Worm (Caenorhabditis elegans) whole organism, young adult: Measurements from ENCODE around the gene col-170.

Source experiments
- B0019.2 ChIP-seq: fragments of 200-800 bp; sonication (Bioruptor generic); conservative IDR thresholded peaks from 2 replicates; pipeline ENCODE4 v1.3.6; 2022; ENCODE audit warnings: missing genetic modification reagents, missing genetic modification characterization, missing compliant biosample characterization
- B0035.1 ChIP-seq: sonication (generic microtip); optimal IDR thresholded peaks from 2 replicates; lab custom pipeline; 2016; ENCODE audit warnings: missing genetic modification characterization, mild to moderate bottlenecking, missing compliant biosample characterization, missing genotype, missing genetic modification reagents
- B0261.1 ChIP-seq: sonication (generic microtip); optimal IDR thresholded peaks from 2 replicates; lab custom pipeline; 2016; ENCODE audit warnings: mild to moderate bottlenecking, missing genetic modification characterization, moderate library complexity, missing compliant biosample characterization
- C17E4.6 ChIP-seq: fragments of 200-800 bp; sonication (Bioruptor generic); IDR thresholded peaks from 2 replicates; pipeline ENCODE4 v1.3.6; 2022; ENCODE audit warnings: missing genetic modification reagents, missing genetic modification characterization, missing compliant biosample characterization
- D2030.7 ChIP-seq: fragments of 200-800 bp; sonication (Bioruptor generic); IDR thresholded peaks from 2 replicates; pipeline ENCODE4 v1.3.6; 2022; ENCODE audit warnings: missing genetic modification reagents, missing genetic modification characterization, missing compliant biosample characterization
- F33H1.4 ChIP-seq: fragments of 200-800 bp; sonication (Bioruptor generic); IDR thresholded peaks from 2 replicates; pipeline ENCODE4 v1.3.6; 2022; ENCODE audit warnings: missing genetic modification reagents, missing genetic modification characterization, missing compliant biosample characterization
- F37B4.10 ChIP-seq: fragments of 200-800 bp; sonication (Bioruptor generic); IDR thresholded peaks from 2 replicates; pipeline ENCODE4 v1.3.6; 2022; ENCODE audit warnings: missing genetic modification characterization, missing compliant biosample characterization
- F49E8.2 ChIP-seq: sonication (generic microtip); optimal IDR thresholded peaks from 3 replicates; lab custom pipeline; 2017; ENCODE audit warnings: missing genetic modification characterization, mild to moderate bottlenecking, missing compliant biosample characterization, antibody characterized with exemption, moderate library complexity; ENCODE audit not compliant: insufficient read depth
- K11D2.4 ChIP-seq: fragments of 200-800 bp; sonication (Bioruptor generic); IDR thresholded peaks from 2 replicates; pipeline ENCODE4 v1.3.6; 2022; ENCODE audit warnings: missing genetic modification reagents, missing genetic modification characterization, missing compliant biosample characterization
- K12H6.12 ChIP-seq: fragments of 200-800 bp; sonication (Bioruptor generic); optimal IDR thresholded peaks from 2 replicates; lab custom pipeline; 2018; ENCODE audit warnings: mild to moderate bottlenecking, missing genetic modification characterization, missing compliant biosample characterization
- Y95B8A.8 ChIP-seq: fragments of 200-800 bp; sonication (Bioruptor generic); IDR thresholded peaks from 2 replicates; pipeline ENCODE4 v1.3.6; 2022; ENCODE audit warnings: missing genetic modification reagents, missing genetic modification characterization, missing compliant biosample characterization
- akir-1 ChIP-seq: fragments of 200-800 bp; sonication (Bioruptor generic); optimal IDR thresholded peaks from 2 replicates; lab custom pipeline; 2018; ENCODE audit warnings: mild to moderate bottlenecking, missing genetic modification characterization, moderate library complexity, missing compliant biosample characterization
- aptf-2 ChIP-seq: fragments of 200-800 bp; sonication (Bioruptor generic); conservative IDR thresholded peaks from 2 replicates; pipeline ENCODE4 v1.3.6; 2022; ENCODE audit warnings: missing genetic modification reagents, missing genetic modification characterization, missing compliant biosample characterization
- atf-7 ChIP-seq: sonication (generic microtip); optimal IDR thresholded peaks from 2 replicates; lab custom pipeline; 2017; ENCODE audit warnings: mild to moderate bottlenecking, missing genetic modification characterization, missing compliant biosample characterization
- attf-6 ChIP-seq: fragments of 200-800 bp; sonication (Bioruptor generic); IDR thresholded peaks from 2 replicates; pipeline ENCODE4 v1.3.6; 2022; ENCODE audit warnings: missing genetic modification reagents, missing genetic modification characterization, missing compliant biosample characterization
- cebp-1 ChIP-seq, 2 experiments: fragments of 200-800 bp in 1 of 2; sonication (Bioruptor generic) in 1 of 2; sonication (generic microtip) in 1 of 2; IDR thresholded peaks in 1 of 2; optimal IDR thresholded peaks in 1 of 2; 2 replicates each; pipeline versions ENCODE4 v1.3.6 to Lab custom; 2017 to 2022; ENCODE audit warnings: missing compliant biosample characterization in 2 of 2, missing genetic modification characterization in 2 of 2, mild to moderate bottlenecking in 1 of 2, missing genetic modification reagents in 1 of 2, moderate library complexity in 1 of 2
- ceh-58 ChIP-seq: fragments of 200-800 bp; sonication (Bioruptor generic); IDR thresholded peaks from 2 replicates; pipeline ENCODE4 v1.3.6; 2022; ENCODE audit warnings: missing genetic modification characterization, missing compliant biosample characterization
- die-1 ChIP-seq: sonication (generic microtip); optimal IDR thresholded peaks from 2 replicates; lab custom pipeline; 2016; ENCODE audit warnings: missing genotype, mild to moderate bottlenecking, missing genetic modification characterization, missing compliant biosample characterization
- dox-1 ChIP-seq: fragments of 200-800 bp; sonication (Bioruptor generic); IDR thresholded peaks from 2 replicates; pipeline ENCODE4 v1.3.6; 2022; ENCODE audit warnings: missing genetic modification reagents, missing genetic modification characterization, missing compliant biosample characterization
- efl-1 ChIP-seq: fragments of 150-350 bp; optimal IDR thresholded peaks from 2 replicates; lab custom pipeline; 2014; ENCODE audit warnings: missing biosample characterization, missing genetic modification reagents, missing genetic modification characterization
- egrh-3 ChIP-seq: fragments of 200-800 bp; sonication (Bioruptor generic); IDR thresholded peaks from 2 replicates; pipeline ENCODE4 v1.3.6; 2022; ENCODE audit warnings: missing genetic modification reagents, missing genetic modification characterization, missing compliant biosample characterization
- hlh-26 ChIP-seq: fragments of 200-800 bp; sonication (Bioruptor generic); conservative IDR thresholded peaks from 2 replicates; pipeline ENCODE4 v1.3.6; 2022; ENCODE audit warnings: missing genetic modification reagents, missing genetic modification characterization, missing compliant biosample characterization
- lag-1 ChIP-seq: fragments of 200-800 bp; sonication (Bioruptor generic); IDR thresholded peaks from 2 replicates; pipeline ENCODE4 v1.3.6; 2022; ENCODE audit warnings: missing genetic modification reagents, missing genetic modification characterization, missing compliant biosample characterization
- let-607 ChIP-seq, 2 experiments: fragments of 200-800 bp in 1 of 2; sonication (Bioruptor generic) in 1 of 2; sonication (generic microtip) in 1 of 2; optimal IDR thresholded peaks; 2 replicates each; lab custom pipeline; 2016 to 2018; ENCODE audit warnings: mild to moderate bottlenecking in 2 of 2, missing compliant biosample characterization in 2 of 2, missing genetic modification characterization in 2 of 2, moderate library complexity in 2 of 2, missing genotype in 1 of 2
- madf-10 ChIP-seq: sonication (generic microtip); optimal IDR thresholded peaks from 2 replicates; lab custom pipeline; 2016; ENCODE audit warnings: mild to moderate bottlenecking, missing genetic modification characterization, missing compliant biosample characterization
- mes-4 ChIP-seq: sonication (generic microtip); optimal IDR thresholded peaks from 2 replicates; lab custom pipeline; 2016; ENCODE audit warnings: missing genotype, missing genetic modification characterization, missing compliant biosample characterization
- mxl-1 ChIP-seq: sonication (generic microtip); optimal IDR thresholded peaks from 2 replicates; lab custom pipeline; 2016; ENCODE audit warnings: missing genetic modification characterization, missing compliant biosample characterization
- nfyb-1 ChIP-seq: fragments of 200-800 bp; sonication (Bioruptor generic); IDR thresholded peaks from 2 replicates; pipeline ENCODE4 v1.3.6; 2022; ENCODE audit warnings: missing genetic modification reagents, missing genetic modification characterization, missing compliant biosample characterization
- nhr-80 ChIP-seq: sonication (generic microtip); optimal IDR thresholded peaks from 2 replicates; lab custom pipeline; 2016; ENCODE audit warnings: missing genetic modification characterization, missing compliant biosample characterization
- pha-4 ChIP-seq: fragments of 150-350 bp; sonication (generic microtip); optimal IDR thresholded peaks from 2 replicates; lab custom pipeline; 2014; ENCODE audit warnings: missing biosample characterization, missing genetic modification reagents, missing genetic modification characterization
- rcor-1 ChIP-seq: fragments of 200-800 bp; sonication (Bioruptor generic); IDR thresholded peaks from 2 replicates; pipeline ENCODE4 v1.3.6; 2022; ENCODE audit warnings: missing genetic modification reagents, missing genetic modification characterization, missing compliant biosample characterization
- repo-1 ChIP-seq: sonication (generic microtip); optimal IDR thresholded peaks from 2 replicates; lab custom pipeline; 2017; ENCODE audit warnings: mild to moderate bottlenecking, missing genetic modification characterization, missing compliant biosample characterization
- sea-2 ChIP-seq: fragments of 200-800 bp; sonication (Bioruptor generic); IDR thresholded peaks from 2 replicates; pipeline ENCODE4 v1.3.6; 2022; ENCODE audit warnings: missing genetic modification characterization, missing compliant biosample characterization
- snpc-1.1 ChIP-seq: sonication (generic microtip); optimal IDR thresholded peaks from 2 replicates; lab custom pipeline; 2017; ENCODE audit warnings: missing genetic modification characterization, mild to moderate bottlenecking, missing compliant biosample characterization, antibody characterized with exemption, moderate library complexity, missing genotype, missing genetic modification reagents; ENCODE audit not compliant: insufficient read depth
- snpc-1.3 ChIP-seq: sonication (generic microtip); optimal IDR thresholded peaks from 2 replicates; lab custom pipeline; 2017; ENCODE audit warnings: missing genetic modification characterization, mild to moderate bottlenecking, missing compliant biosample characterization, antibody characterized with exemption, moderate library complexity, missing genotype, missing genetic modification reagents; ENCODE audit not compliant: insufficient read depth
- somi-1 ChIP-seq: fragments of 200-800 bp; sonication (Bioruptor generic); optimal IDR thresholded peaks from 2 replicates; lab custom pipeline; 2018; ENCODE audit warnings: mild to moderate bottlenecking, missing genetic modification characterization, missing compliant biosample characterization
- sptf-2 ChIP-seq: fragments of 200-800 bp; sonication (Bioruptor generic); optimal IDR thresholded peaks from 2 replicates; lab custom pipeline; 2018; ENCODE audit warnings: mild to moderate bottlenecking, missing genetic modification characterization, missing compliant biosample characterization
- tbp1 ChIP-seq: fragments of 200-800 bp; sonication (Bioruptor generic); optimal IDR thresholded peaks from 2 replicates; lab custom pipeline; 2018; ENCODE audit warnings: mild to moderate bottlenecking, missing genetic modification characterization, missing compliant biosample characterization
- unc-130 ChIP-seq: sonication (generic microtip); optimal IDR thresholded peaks from 2 replicates; lab custom pipeline; 2016; ENCODE audit warnings: missing genetic modification reagents, missing genetic modification characterization, missing compliant biosample characterization
- xnd-1 ChIP-seq: sonication (generic microtip); optimal IDR thresholded peaks from 2 replicates; lab custom pipeline; 2016; ENCODE audit warnings: missing genotype, missing genetic modification reagents, missing genetic modification characterization, missing compliant biosample characterization
- zfh-2 ChIP-seq: fragments of 200-800 bp; sonication (Bioruptor generic); conservative IDR thresholded peaks from 2 replicates; pipeline ENCODE4 v1.3.6; 2022; ENCODE audit warnings: missing genetic modification reagents, missing genetic modification characterization, missing compliant biosample characterization
- zim-3 ChIP-seq: sonication (generic microtip); optimal IDR thresholded peaks from 2 replicates; lab custom pipeline; 2017; ENCODE audit warnings: mild to moderate bottlenecking, missing genetic modification characterization, moderate library complexity, missing compliant biosample characterization
- ztf-22 ChIP-seq: fragments of 200-800 bp; sonication (Bioruptor generic); optimal IDR thresholded peaks from 2 replicates; lab custom pipeline; 2018; ENCODE audit warnings: mild to moderate bottlenecking, missing genetic modification characterization, moderate library complexity, missing compliant biosample characterization
- ztf-28 ChIP-seq: fragments of 200-800 bp; sonication (Bioruptor generic); IDR thresholded peaks from 2 replicates; pipeline ENCODE4 v1.3.6; 2022; ENCODE audit warnings: missing genetic modification reagents, missing genetic modification characterization, missing compliant biosample characterization

col-170 gene

DNA sequence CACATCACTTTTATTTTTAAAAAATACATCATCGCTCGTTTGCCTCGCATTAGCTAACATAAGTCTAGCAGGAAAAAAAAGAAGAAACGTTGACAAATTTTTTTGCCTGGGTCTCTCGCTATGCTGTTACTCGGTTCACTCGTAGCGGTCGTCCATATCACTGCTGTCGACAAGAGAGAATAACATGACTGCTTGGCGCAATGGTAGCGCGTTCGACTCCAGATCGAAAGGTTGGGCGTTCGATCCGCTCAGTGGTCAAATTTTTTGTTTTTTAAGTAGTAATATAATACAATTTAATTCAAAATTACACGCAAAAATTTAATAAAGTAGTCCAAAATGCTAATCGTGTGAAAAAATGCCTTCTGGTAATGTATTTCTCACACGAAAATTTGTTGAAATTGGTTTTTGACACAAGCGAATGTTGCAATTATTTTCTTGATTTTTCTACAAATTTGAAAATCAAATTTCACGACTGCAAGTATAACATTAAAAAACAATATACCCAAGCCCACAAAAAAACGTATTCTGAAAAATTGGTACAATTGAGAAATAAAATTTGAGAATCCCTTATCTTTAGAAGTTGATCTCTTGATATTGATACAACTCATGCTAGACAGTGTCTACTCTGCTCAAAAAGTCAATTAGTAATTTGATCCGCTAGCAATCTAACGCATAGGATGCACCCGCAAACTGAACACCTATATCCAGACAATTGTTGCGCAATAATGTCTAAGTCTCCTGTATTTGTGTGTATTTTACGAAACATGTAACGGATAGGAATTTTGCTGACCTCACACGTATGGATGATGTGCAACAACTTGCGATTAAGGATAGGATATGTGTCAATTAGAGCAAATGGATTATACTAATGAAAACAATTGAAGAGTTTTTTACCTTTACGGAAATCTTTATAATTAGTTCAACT lies 39.9 kb downstream of the col-170 start (continued):
- peak; percentile 10 for TF ChIP-seq atf-7
- TF ChIP-seq ztf-22: peak; percentile 32
- TF ChIP-seq egrh-3: no peak
- peak; percentile 56 for TF ChIP-seq mxl-1 (tag; lab: Kevin White, UChicago)
- TF ChIP-seq unc-130 (GFP tag; lab: Kevin White, UChicago): no peak
- TF ChIP-seq hlh-26: no peak
- TF ChIP-seq B0261.1: peak; percentile 97
- peak; percentile 71 for TF ChIP-seq madf-10 (tag; lab: Kevin White, UChicago)
- TF ChIP-seq repo-1 (tag; lab: Kevin White, UChicago): peak; percentile 56
- TF ChIP-seq pha-4 (tag; lab: Kevin White, UChicago): no peak
- peak; percentile 97 for TF ChIP-seq tbp1 (GFP tag; lab: Kevin White, UChicago)
- TF ChIP-seq Y95B8A.8 (GFP tag; lab: Robert Waterston, UW): no peak
- peak; percentile 58 for TF ChIP-seq somi-1 (GFP tag; lab: Kevin White, UChicago)
- TF ChIP-seq B0019.2 (GFP tag; lab: Robert Waterston, UW): no peak
- no peak for TF ChIP-seq attf-6 (GFP tag; lab: Robert Waterston, UW)
- no peak for TF ChIP-seq C17E4.6 (GFP tag; lab: Robert Waterston, UW)
- TF ChIP-seq snpc-1.3 (tag; lab: Kevin White, UChicago): peak; percentile 85
- 0 out of 2 replicates have a peak, but pooled peaks have one; percentile 26 for TF ChIP-seq K11D2.4 (GFP tag; lab: Robert Waterston, UW)
- TF ChIP-seq let-607 (tag; optimal IDR thresholded peaks at IDR 0.05; lab: Kevin White, UChicago): peak; percentile 39 to 67
- peak; percentile 13 for TF ChIP-seq nhr-80 (tag; lab: Kevin White, UChicago)
- TF ChIP-seq mes-4 (tag; lab: Kevin White, UChicago): peak; percentile 59
- TF ChIP-seq nfyb-1 (GFP tag; lab: Robert Waterston, UW): peak; percentile 88
- no peak for TF ChIP-seq efl-1 (GFP tag; lab: Kevin White, UChicago)
- no peak for TF ChIP-seq xnd-1 (tag; lab: Kevin White, UChicago)
- no peak for TF ChIP-seq zfh-2 (GFP tag; lab: Robert Waterston, UW)
- TF ChIP-seq D2030.7 (GFP tag; lab: Robert Waterston, UW): peak; percentile 66
- peak; percentile 62 for TF ChIP-seq B0035.1
- no peak for TF ChIP-seq sea-2
- TF ChIP-seq akir-1 (GFP tag; lab: Kevin White, UChicago): peak; percentile 9
- peak; percentile 47 for TF ChIP-seq K12H6.12 (tag; lab: Kevin White, UChicago)
- TF ChIP-seq snpc-1.1 (tag; lab: Kevin White, UChicago): peak; percentile 5
- no peak for TF ChIP-seq lag-1
- 0 out of 2 replicates have a peak, but pooled peaks have one; percentile 84 for TF ChIP-seq ceh-58 (GFP tag; lab: Robert Waterston, UW)
- no peak for TF ChIP-seq F37B4.10 (GFP tag; lab: Robert Waterston, UW)
- peak; percentile 53 for TF ChIP-seq rcor-1 (GFP tag; lab: Robert Waterston, UW)
- TF ChIP-seq dox-1 (GFP tag; lab: Robert Waterston, UW): no peak; the same call in 1 of the 2 replicates
- no peak for TF ChIP-seq ztf-28 (GFP tag; lab: Robert Waterston, UW)
- TF ChIP-seq zim-3 (tag; lab: Kevin White, UChicago): peak; percentile 69
- no peak for TF ChIP-seq cebp-1 (GFP tag; IDR thresholded peaks at IDR 0.05; lab: Robert Waterston, UW)
- TF ChIP-seq cebp-1 (tag; optimal IDR thresholded peaks at IDR 0.05; lab: Kevin White, UChicago): no peak
- no peak for TF ChIP-seq F33H1.4
- TF ChIP-seq die-1 (tag; lab: Kevin White, UChicago): peak; percentile 80
- TF ChIP-seq sptf-2 (GFP tag; lab: Kevin White, UChicago): peak; percentile 41
- no peak for TF ChIP-seq F49E8.2
- TF ChIP-seq aptf-2 (GFP tag; lab: Robert Waterston, UW): no peak
